Fruit fly (Drosophila melanogaster) whole organism, embryonic: ENCODE data around the gene CG5986.

ENCODE experiments used
- Atf3 ChIP-seq: fragments of 200-800 bp; sonication (Bioruptor generic); optimal IDR thresholded peaks from 3 replicates; lab custom pipeline; 2016; ENCODE audit warnings: missing biosample characterization, missing genetic modification characterization
- Bdp1 ChIP-seq: fragments of 200-800 bp; sonication (Bioruptor generic); optimal IDR thresholded peaks from 3 replicates; lab custom pipeline; 2016; ENCODE audit warnings: missing biosample characterization, missing genetic modification characterization
- CG10321 ChIP-seq: fragments of 200-800 bp; sonication (Bioruptor generic); IDR thresholded peaks from 2 replicates; pipeline ENCODE4 v1.3.6; 2022; ENCODE audit warnings: missing biosample characterization, missing genetic modification characterization
- CG11560 ChIP-seq: fragments of 200-800 bp; sonication (Bioruptor generic); IDR thresholded peaks from 3 replicates; pipeline ENCODE4 v1.3.6; 2022; ENCODE audit warnings: missing biosample characterization, missing genetic modification characterization
- CG13296 ChIP-seq: fragments of 200-800 bp; sonication (Bioruptor generic); optimal IDR thresholded peaks from 3 replicates; lab custom pipeline; 2018; ENCODE audit warnings: missing biosample characterization, mild to moderate bottlenecking, missing genetic modification characterization
- CG14667 ChIP-seq: fragments of 200-800 bp; sonication (Bioruptor generic); IDR thresholded peaks from 2 replicates; pipeline ENCODE4 v1.3.6; 2022; ENCODE audit warnings: missing biosample characterization, missing genetic modification characterization
- CG1647 ChIP-seq: fragments of 200-800 bp; sonication (Bioruptor generic); optimal IDR thresholded peaks from 3 replicates; lab custom pipeline; 2016; ENCODE audit warnings: missing biosample characterization, missing genetic modification characterization
- CG16863 ChIP-seq: fragments of 200-800 bp; sonication (Bioruptor generic); optimal IDR thresholded peaks from 3 replicates; lab custom pipeline; 2016; ENCODE audit warnings: missing biosample characterization, missing genetic modification characterization
- CG31224 ChIP-seq: fragments of 200-800 bp; sonication (Bioruptor generic); IDR thresholded peaks from 2 replicates; pipeline ENCODE4 v1.3.6; 2022; ENCODE audit warnings: missing biosample characterization, missing genetic modification characterization
- CG31365 ChIP-seq: fragments of 200-800 bp; sonication (Bioruptor generic); optimal IDR thresholded peaks from 2 replicates; lab custom pipeline; 2018; ENCODE audit warnings: missing biosample characterization, mild to moderate bottlenecking, missing genetic modification characterization
- CG32767 ChIP-seq: fragments of 200-800 bp; sonication (Bioruptor generic); IDR thresholded peaks from 2 replicates; pipeline ENCODE4 v1.3.6; 2022; ENCODE audit warnings: missing biosample characterization, missing genetic modification characterization
- CG33213 ChIP-seq: fragments of 200-800 bp; sonication (Bioruptor generic); optimal IDR thresholded peaks from 3 replicates; lab custom pipeline; 2016; ENCODE audit warnings: missing biosample characterization, missing genetic modification characterization
- CG33557 ChIP-seq: fragments of 200-800 bp; sonication (Bioruptor generic); optimal IDR thresholded peaks from 2 replicates; lab custom pipeline; 2019; ENCODE audit warnings: missing biosample characterization, mild to moderate bottlenecking, missing genetic modification characterization, moderate library complexity
- CG4360 ChIP-seq: fragments of 200-800 bp; sonication (Bioruptor generic); IDR thresholded peaks from 2 replicates; pipeline ENCODE4 v1.3.6; 2022; ENCODE audit warnings: missing biosample characterization, missing genetic modification characterization
- CG4404 ChIP-seq: fragments of 200-800 bp; sonication (Bioruptor generic); IDR thresholded peaks from 2 replicates; pipeline ENCODE4 v1.3.6; 2022; ENCODE audit warnings: missing biosample characterization, missing genetic modification characterization
- CG6854 ChIP-seq: fragments of 200-800 bp; sonication (Bioruptor generic); optimal IDR thresholded peaks from 3 replicates; lab custom pipeline; 2017; ENCODE audit warnings: missing biosample characterization, mild to moderate bottlenecking, missing genetic modification characterization
- CG7928 ChIP-seq: fragments of 200-800 bp; sonication (Bioruptor generic); optimal IDR thresholded peaks from 2 replicates; lab custom pipeline; 2017; ENCODE audit warnings: missing biosample characterization, mild to moderate bottlenecking, missing genetic modification characterization
- CG8281 ChIP-seq: fragments of 200-800 bp; sonication (Bioruptor generic); optimal IDR thresholded peaks from 2 replicates; lab custom pipeline; 2018; ENCODE audit warnings: missing biosample characterization, mild to moderate bottlenecking, missing genetic modification characterization, moderate library complexity
- CG9817 ChIP-seq: fragments of 200-800 bp; sonication (Bioruptor generic); optimal IDR thresholded peaks from 2 replicates; lab custom pipeline; 2018; ENCODE audit warnings: missing biosample characterization, mild to moderate bottlenecking, missing genetic modification characterization, moderate library complexity
- D19B ChIP-seq: fragments of 200-800 bp; sonication (Bioruptor generic); optimal IDR thresholded peaks from 2 replicates; lab custom pipeline; 2017; ENCODE audit warnings: missing biosample characterization, mild to moderate bottlenecking, missing genetic modification characterization
- Dp ChIP-seq: fragments of 200-800 bp; sonication (Bioruptor generic); optimal IDR thresholded peaks from 2 replicates; lab custom pipeline; 2018; ENCODE audit warnings: missing biosample characterization, mild to moderate bottlenecking, missing genetic modification characterization, moderate library complexity
- E2f1 ChIP-seq: fragments of 200-800 bp; sonication (Bioruptor generic); IDR thresholded peaks from 2 replicates; pipeline ENCODE4 v1.3.6; 2022; ENCODE audit warnings: missing biosample characterization, missing genetic modification characterization
- Fer3 ChIP-seq: fragments of 200-800 bp; sonication (Bioruptor generic); optimal IDR thresholded peaks from 2 replicates; lab custom pipeline; 2018; ENCODE audit warnings: missing biosample characterization, mild to moderate bottlenecking, missing genetic modification characterization, moderate library complexity
- Max ChIP-seq: fragments of 200-800 bp; sonication (Bioruptor generic); optimal IDR thresholded peaks from 2 replicates; lab custom pipeline; 2016; ENCODE audit warnings: missing biosample characterization, mild to moderate bottlenecking, missing genetic modification characterization
- Med ChIP-seq: fragments of 200-800 bp; sonication (Bioruptor generic); peaks from one replicate; lab custom pipeline; 2016; ENCODE audit warnings: missing biosample characterization, missing genetic modification characterization, mild to moderate bottlenecking, inconsistent platforms, moderate library complexity
- Opbp ChIP-seq: fragments of 200-800 bp; sonication (Bioruptor generic); IDR thresholded peaks from 3 replicates; pipeline ENCODE4 v1.3.6; 2022; ENCODE audit warnings: missing biosample characterization, missing genetic modification characterization; ENCODE audit not compliant: partially characterized antibody
- Scr ChIP-seq: fragments of 200-800 bp; sonication (Bioruptor generic); IDR thresholded peaks from 2 replicates; pipeline ENCODE4 v1.3.6; 2022; ENCODE audit warnings: missing biosample characterization, missing genetic modification characterization; ENCODE audit not compliant: partially characterized antibody
- Ssrp ChIP-seq: fragments of 200-800 bp; sonication (Bioruptor generic); optimal IDR thresholded peaks from 2 replicates; lab custom pipeline; 2018; ENCODE audit warnings: missing biosample characterization, mild to moderate bottlenecking, missing genetic modification characterization, moderate library complexity
- ab ChIP-seq: fragments of 200-800 bp; sonication (Bioruptor generic); optimal IDR thresholded peaks from 2 replicates; lab custom pipeline; 2016; ENCODE audit warnings: missing biosample characterization, missing genetic modification characterization
- btn ChIP-seq: fragments of 200-800 bp; sonication (Bioruptor generic); optimal IDR thresholded peaks from 2 replicates; lab custom pipeline; 2016; ENCODE audit warnings: missing biosample characterization, missing genetic modification characterization
- cas ChIP-seq: fragments of 200-800 bp; sonication (Bioruptor generic); IDR thresholded peaks from 2 replicates; pipeline ENCODE4 v1.3.6; 2022; ENCODE audit warnings: missing biosample characterization, missing genetic modification characterization
- croc ChIP-seq: fragments of 200-800 bp; sonication (Bioruptor generic); conservative IDR thresholded peaks from 3 replicates; pipeline ENCODE4 v1.3.6; 2022; ENCODE audit warnings: missing biosample characterization, missing genetic modification characterization
- dm ChIP-seq: fragments of 200-800 bp; sonication (Bioruptor generic); optimal IDR thresholded peaks from 3 replicates; lab custom pipeline; 2016; ENCODE audit warnings: missing biosample characterization, missing genetic modification characterization
- en ChIP-seq: fragments of 200-800 bp; sonication (Bioruptor generic); optimal IDR thresholded peaks from 2 replicates; lab custom pipeline; 2016; ENCODE audit warnings: missing biosample characterization, missing genetic modification characterization
- fd102C ChIP-seq: fragments of 200-800 bp; sonication (Bioruptor generic); optimal IDR thresholded peaks from 2 replicates; lab custom pipeline; 2018; ENCODE audit warnings: missing biosample characterization, mild to moderate bottlenecking, missing genetic modification characterization, moderate library complexity
- fd64A ChIP-seq: fragments of 200-800 bp; sonication (Bioruptor generic); optimal IDR thresholded peaks from 3 replicates; lab custom pipeline; 2018; ENCODE audit warnings: missing biosample characterization, mild to moderate bottlenecking, missing genetic modification characterization
- gem ChIP-seq: fragments of 200-800 bp; sonication (Bioruptor generic); optimal IDR thresholded peaks from 2 replicates; lab custom pipeline; 2019; ENCODE audit warnings: missing biosample characterization, mild to moderate bottlenecking, missing genetic modification characterization, moderate library complexity
- ham ChIP-seq: fragments of 200-800 bp; sonication (Bioruptor generic); IDR thresholded peaks from 2 replicates; pipeline ENCODE4 v1.3.6; 2022; ENCODE audit warnings: missing biosample characterization, missing genetic modification characterization
- her ChIP-seq: fragments of 200-800 bp; sonication (Bioruptor generic); optimal IDR thresholded peaks from 2 replicates; lab custom pipeline; 2016; ENCODE audit warnings: missing biosample characterization, missing genetic modification characterization
- mirr ChIP-seq: fragments of 200-800 bp; sonication (Bioruptor generic); optimal IDR thresholded peaks from 3 replicates; lab custom pipeline; 2018; ENCODE audit warnings: missing biosample characterization, mild to moderate bottlenecking, missing genetic modification characterization
- nerfin-1 ChIP-seq: fragments of 200-800 bp; sonication (Bioruptor generic); optimal IDR thresholded peaks from 3 replicates; lab custom pipeline; 2019; ENCODE audit warnings: missing biosample characterization, mild to moderate bottlenecking, missing genetic modification characterization, moderate library complexity
- nerfin-2 ChIP-seq: fragments of 200-800 bp; sonication (Bioruptor generic); IDR thresholded peaks from 2 replicates; pipeline ENCODE4 v1.3.6; 2022; ENCODE audit warnings: missing biosample characterization, missing genetic modification characterization; ENCODE audit not compliant: partially characterized antibody
- oc ChIP-seq: fragments of 200-800 bp; sonication (Bioruptor generic); optimal IDR thresholded peaks from 2 replicates; lab custom pipeline; 2018; ENCODE audit warnings: missing biosample characterization, mild to moderate bottlenecking, missing genetic modification characterization, moderate library complexity
- run ChIP-seq: fragments of 200-800 bp; sonication (Bioruptor generic); optimal IDR thresholded peaks from 3 replicates; lab custom pipeline; 2018; ENCODE audit warnings: missing biosample characterization, mild to moderate bottlenecking, missing genetic modification characterization
- sens-2 ChIP-seq: fragments of 200-800 bp; sonication (Bioruptor generic); IDR thresholded peaks from 2 replicates; pipeline ENCODE4 v1.3.6; 2022; ENCODE audit warnings: missing biosample characterization, missing genetic modification characterization
- tap ChIP-seq: fragments of 200-800 bp; optimal IDR thresholded peaks from 3 replicates; lab custom pipeline; 2019; ENCODE audit warnings: missing biosample characterization, mild to moderate bottlenecking, missing genetic modification characterization, moderate library complexity
- ttk ChIP-seq: fragments of 200-800 bp; sonication (Bioruptor generic); IDR thresholded peaks from 2 replicates; pipeline ENCODE4 v2.1.2; 2022; ENCODE audit warnings: missing biosample characterization, missing genetic modification characterization
- unpg ChIP-seq: fragments of 200-800 bp; sonication (Bioruptor generic); optimal IDR thresholded peaks from 3 replicates; lab custom pipeline; 2018; ENCODE audit warnings: missing biosample characterization, mild to moderate bottlenecking, missing genetic modification characterization, moderate library complexity
- zen ChIP-seq: fragments of 200-800 bp; sonication (Bioruptor generic); optimal IDR thresholded peaks from 3 replicates; lab custom pipeline; 2018; ENCODE audit warnings: missing biosample characterization, mild to moderate bottlenecking, missing genetic modification characterization, moderate library complexity

CG5986 gene

DNA sequence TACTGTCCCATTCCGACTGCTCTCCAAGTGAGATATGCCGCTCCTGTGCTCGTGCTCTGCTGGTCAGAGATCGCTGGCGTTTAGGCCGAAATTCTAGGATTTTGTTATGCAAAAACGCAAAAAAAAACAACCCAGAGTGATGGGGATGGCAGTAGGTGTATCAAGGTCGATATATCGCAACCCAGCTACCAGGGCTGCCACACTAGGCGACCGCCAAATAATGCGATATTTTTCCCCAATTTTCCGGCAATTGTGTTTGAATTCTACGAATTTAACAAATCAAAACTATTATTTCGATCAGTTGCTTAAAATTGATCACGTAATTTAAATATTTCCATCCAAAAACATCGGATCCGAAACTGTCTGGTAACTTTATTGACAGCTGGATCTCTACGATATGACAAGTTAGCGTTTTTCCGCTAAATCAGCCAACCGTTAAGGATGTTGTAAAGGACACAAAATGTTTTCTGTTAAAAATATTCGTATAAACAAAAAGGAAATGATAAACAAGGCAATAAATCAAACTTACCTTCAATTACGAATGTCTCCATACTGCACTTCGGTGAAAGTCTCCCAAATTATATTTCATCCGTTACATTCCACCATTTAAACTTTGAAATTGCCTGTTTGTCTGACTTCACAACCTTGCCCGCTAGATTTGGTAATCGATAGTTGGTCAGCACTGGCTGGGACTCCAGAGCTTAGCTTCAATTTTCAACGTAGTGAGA, 9.9 kb upstream of the CG5986 start, which contains the start of gene spas (continued):
- peak; percentile 59 for TF ChIP-seq unpg (GFP tag; lab: Kevin White, UChicago)
- peak; percentile 80 for TF ChIP-seq gem (tag; lab: Kevin White, UChicago)
- TF ChIP-seq Med (GFP tag; lab: Kevin White, UChicago) = peak; percentile 95
- peak; percentile 24 for TF ChIP-seq CG8281 (tag; lab: Kevin White, UChicago)
- TF ChIP-seq sens-2 (GFP tag; lab: Robert Waterston, UW) = peak; percentile 53; the same call in 1 of the 2 replicates
- TF ChIP-seq croc (GFP tag; lab: Robert Waterston, UW) = peak; percentile 56; the same call in 2 of the 3 replicates
- peak; percentile 59 for TF ChIP-seq zen
- TF ChIP-seq dm = peak; percentile 67
- TF ChIP-seq CG16863 = peak; percentile 77
- no peak for TF ChIP-seq run (tag; lab: Kevin White, UChicago)
- peak; percentile 70 for TF ChIP-seq CG14667
- TF ChIP-seq tap (tag; lab: Kevin White, UChicago) = no peak
- peak; percentile 26 for TF ChIP-seq oc (tag; lab: Kevin White, UChicago)
- peak; percentile 77 for TF ChIP-seq Atf3 (GFP tag; lab: Kevin White, UChicago)
- TF ChIP-seq ham = no peak
- TF ChIP-seq her (GFP tag; lab: Kevin White, UChicago) = peak; percentile 7
- TF ChIP-seq CG33557 (GFP tag; lab: Kevin White, UChicago) = peak; percentile 24
- TF ChIP-seq Max (GFP tag; lab: Kevin White, UChicago) = peak; percentile 24
- TF ChIP-seq CG32767 (GFP tag; lab: Robert Waterston, UW) = no peak; the same call in 1 of the 2 replicates
- TF ChIP-seq Fer3 (tag; lab: Kevin White, UChicago) = peak; percentile 46
- peak; percentile 56 for TF ChIP-seq E2f1 (GFP tag; lab: Robert Waterston, UW)
- peak; percentile 70 for TF ChIP-seq CG31224 (GFP tag; lab: Robert Waterston, UW)
- no peak for TF ChIP-seq CG10321 (GFP tag; lab: Robert Waterston, UW)
- TF ChIP-seq CG4360 (GFP tag; lab: Robert Waterston, UW) = no peak
- peak; percentile 32 for TF ChIP-seq btn
- TF ChIP-seq CG33213 (GFP tag; lab: Kevin White, UChicago) = peak; percentile 5
- no peak for TF ChIP-seq fd64A (GFP tag; lab: Kevin White, UChicago)
- TF ChIP-seq ttk (GFP tag; lab: Robert Waterston, UW) = peak; percentile 67
- no peak for TF ChIP-seq ab (GFP tag; lab: Kevin White, UChicago)
- peak; percentile 58; the same call in 1 of the 2 replicates for TF ChIP-seq nerfin-2 (GFP tag; lab: Robert Waterston, UW)
- peak; percentile 81 for TF ChIP-seq CG4404 (GFP tag; lab: Robert Waterston, UW)
- peak; percentile 65 for TF ChIP-seq Bdp1 (GFP tag; lab: Kevin White, UChicago)
- peak; percentile 90 for TF ChIP-seq CG7928 (GFP tag; lab: Kevin White, UChicago)
- TF ChIP-seq Ssrp = peak; percentile 57
- peak; percentile 3 for TF ChIP-seq mirr
- 0 out of 3 replicates have a peak, but pooled peaks have one; percentile 30 for TF ChIP-seq CG11560
- TF ChIP-seq Opbp (GFP tag; lab: Robert Waterston, UW) = peak; percentile 93
- TF ChIP-seq CG13296 = peak; percentile 37
- TF ChIP-seq CG9817 (tag; lab: Kevin White, UChicago) = peak; percentile 67
- no peak for TF ChIP-seq CG6854 (GFP tag; lab: Kevin White, UChicago)
- TF ChIP-seq Scr (GFP tag; lab: Robert Waterston, UW) = peak; percentile 97
- peak; percentile 53 for TF ChIP-seq nerfin-1 (tag; lab: Kevin White, UChicago)
- TF ChIP-seq fd102C = peak; percentile 31
- no peak for TF ChIP-seq en (GFP tag; lab: Kevin White, UChicago)
- TF ChIP-seq cas (GFP tag; lab: Robert Waterston, UW) = no peak
- peak; percentile 7 for TF ChIP-seq D19B (GFP tag; lab: Kevin White, UChicago)
- peak; percentile 28 for TF ChIP-seq CG1647
- TF ChIP-seq CG31365 = no peak
- peak; percentile 31 for TF ChIP-seq Dp (GFP tag; lab: Kevin White, UChicago)
